Worm (Caenorhabditis elegans): Measurements from ENCODE around the gene str-135.

ce11 chrV:8278830-8279229, 1.8 kb downstream of the str-135 start, which contains the start of gene str-136:
- TF ChIP-seq nhr-76 (tag; optimal IDR thresholded peaks at IDR 0.05) = no peak
- no peak for TF ChIP-seq snpc-4 (tag; optimal IDR thresholded peaks at IDR 0.05)
- TF ChIP-seq lin-39 (tag; optimal IDR thresholded peaks at IDR 0.05) = no peak
- TF ChIP-seq skn-1 (tag; optimal IDR thresholded peaks at IDR 0.05) = no peak
- TF ChIP-seq daf-8 (GFP tag; IDR thresholded peaks at IDR 0.05) = no peak
- no peak for TF ChIP-seq ama-1 (optimal IDR thresholded peaks at IDR 0.05)
- TF ChIP-seq ceh-82 (tag; optimal IDR thresholded peaks at IDR 0.05) = no peak
- TF ChIP-seq ZK337.2 (GFP tag; IDR thresholded peaks at IDR 0.05) = no peak
- TF ChIP-seq gei-8 (GFP tag; optimal IDR thresholded peaks at IDR 0.05) = no peak
- no peak for TF ChIP-seq ztf-11 (tag; optimal IDR thresholded peaks at IDR 0.05)
- no peak for TF ChIP-seq egl-43 (GFP tag; IDR thresholded peaks at IDR 0.05)
- TF ChIP-seq dmd-8 (GFP tag; IDR thresholded peaks at IDR 0.05) = no peak
- no peak for TF ChIP-seq fos-1 (tag; optimal IDR thresholded peaks at IDR 0.05)

Measured in whole organism, L4 larva.